Worm (Caenorhabditis elegans) whole organism, L1 larva: ENCODE data around the gene srw-29.
A peak's percentile ranks its signal among the peaks of the same experiment; 100 is the strongest.

Experiments
- C04F5.9 ChIP-seq: sonication (generic microtip); optimal IDR thresholded peaks from 2 replicates; lab custom pipeline; 2016; ENCODE audit warnings: missing genetic modification characterization, missing compliant biosample characterization
- C16A3.4 ChIP-seq: fragments of 150-350 bp; optimal IDR thresholded peaks from 2 replicates; lab custom pipeline; 2014; ENCODE audit warnings: missing biosample characterization, missing genetic modification characterization
- C34B4.2 ChIP-seq: sonication (generic microtip); optimal IDR thresholded peaks from 2 replicates; lab custom pipeline; 2017; ENCODE audit warnings: mild to moderate bottlenecking, missing genetic modification characterization, missing compliant biosample characterization
- alr-1 ChIP-seq: fragments of 200-800 bp; sonication (Bioruptor generic); optimal IDR thresholded peaks from 2 replicates; lab custom pipeline; 2018; ENCODE audit warnings: borderline replicate concordance, mild to moderate bottlenecking, missing genetic modification characterization, missing compliant biosample characterization
- ama-1 ChIP-seq: fragments of 150-350 bp; optimal IDR thresholded peaks from 2 replicates; lab custom pipeline; 2014
- blmp-1 ChIP-seq: fragments of 150-350 bp; optimal IDR thresholded peaks from 2 replicates; lab custom pipeline; 2014; ENCODE audit warnings: missing biosample characterization, missing genetic modification characterization
- ceh-88 ChIP-seq: fragments of 200-800 bp; sonication (Bioruptor generic); IDR thresholded peaks from 2 replicates; pipeline ENCODE4 v1.3.6; 2022; ENCODE audit warnings: missing genetic modification characterization, missing compliant biosample characterization
- ces-1 ChIP-seq: fragments of 150-350 bp; optimal IDR thresholded peaks from 2 replicates; lab custom pipeline; 2014; ENCODE audit warnings: missing biosample characterization, missing genetic modification reagents, missing genetic modification characterization
- dsc-1 ChIP-seq: sonication (generic microtip); optimal IDR thresholded peaks from 2 replicates; lab custom pipeline; 2016; ENCODE audit warnings: mild to moderate bottlenecking, missing genetic modification characterization, missing compliant biosample characterization
- efl-1 ChIP-seq, 4 experiments: fragments of 150-350 bp; optimal IDR thresholded peaks in 3 of 4; peaks in 1 of 4; 1 replicate in 1 of 4; 2 replicates in 3 of 4; lab custom pipeline; 2014; ENCODE audit warnings: missing biosample characterization in 2 of 4, missing genetic modification characterization in 2 of 4, missing genetic modification reagents in 2 of 4
- elt-2 ChIP-seq: sonication (generic microtip); optimal IDR thresholded peaks from 2 replicates; lab custom pipeline; 2016; ENCODE audit warnings: missing genetic modification characterization, mild to moderate bottlenecking, inconsistent platforms, missing compliant biosample characterization, missing genetic modification reagents
- elt-3 ChIP-seq, 6 experiments: fragments of 150-350 bp in 1 of 6; sonication (generic microtip); optimal IDR thresholded peaks; 2 replicates each; lab custom pipeline; 2017 to 2018; ENCODE audit warnings: missing biosample characterization in 6 of 6, missing genetic modification characterization in 6 of 6, inconsistent platforms in 1 of 6
- ets-5 ChIP-seq: fragments of 200-800 bp; sonication (Bioruptor generic); IDR thresholded peaks from 2 replicates; pipeline ENCODE4 v1.3.6; 2022; ENCODE audit warnings: missing genetic modification characterization, missing compliant biosample characterization
- fos-1 ChIP-seq: fragments of 150-350 bp; optimal IDR thresholded peaks from 2 replicates; lab custom pipeline; 2014; ENCODE audit warnings: missing biosample characterization, missing genetic modification characterization
- grh-1 ChIP-seq: fragments of 200-800 bp; sonication (Bioruptor generic); IDR thresholded peaks from 2 replicates; pipeline ENCODE4 v1.3.6; 2022; ENCODE audit warnings: missing genetic modification reagents, missing genetic modification characterization, missing compliant biosample characterization
- hlh-17 ChIP-seq: fragments of 200-800 bp; sonication (Bioruptor generic); optimal IDR thresholded peaks from 2 replicates; lab custom pipeline; 2018; ENCODE audit warnings: missing genetic modification characterization, mild to moderate bottlenecking, missing compliant biosample characterization, moderate library complexity, borderline replicate concordance
- hlh-4 ChIP-seq: sonication (generic microtip); optimal IDR thresholded peaks from 2 replicates; lab custom pipeline; 2016; ENCODE audit warnings: mild to moderate bottlenecking, missing genetic modification characterization, missing compliant biosample characterization
- isw-1 ChIP-seq: fragments of 200-800 bp; sonication (Bioruptor generic); IDR thresholded peaks from 2 replicates; pipeline ENCODE4 v1.3.6; 2022; ENCODE audit warnings: missing genetic modification characterization, missing compliant biosample characterization
- lin-15B ChIP-seq: fragments of 150-350 bp; sonication (generic microtip); optimal IDR thresholded peaks from 3 replicates; lab custom pipeline; 2014; ENCODE audit warnings: missing biosample characterization, missing genetic modification characterization
- lir-3 ChIP-seq: sonication (generic microtip); optimal IDR thresholded peaks from 2 replicates; lab custom pipeline; 2016; ENCODE audit warnings: mild to moderate bottlenecking, missing genetic modification characterization, moderate library complexity, missing compliant biosample characterization; ENCODE audit not compliant: poor library complexity
- lsy-2 ChIP-seq, 2 experiments: fragments of 150-350 bp; optimal IDR thresholded peaks; 2 replicates each; lab custom pipeline; 2014; ENCODE audit warnings: missing biosample characterization in 2 of 2, missing genetic modification characterization in 2 of 2
- mab-9 ChIP-seq: fragments of 200-800 bp; sonication (Bioruptor generic); IDR thresholded peaks from 2 replicates; pipeline ENCODE4 v1.3.6; 2022; ENCODE audit warnings: missing genetic modification reagents, missing genetic modification characterization, missing compliant biosample characterization
- mdl-1 ChIP-seq, 2 experiments: fragments of 150-350 bp; optimal IDR thresholded peaks; 2 replicates each; lab custom pipeline; 2014 to 2017; ENCODE audit warnings: missing biosample characterization in 2 of 2, missing genetic modification characterization in 2 of 2, inconsistent platforms in 1 of 2
- nhr-19 ChIP-seq: fragments of 200-800 bp; sonication (Bioruptor generic); conservative IDR thresholded peaks from 2 replicates; pipeline ENCODE4 v1.3.6; 2022; ENCODE audit warnings: missing genetic modification characterization, missing compliant biosample characterization
- nhr-237 ChIP-seq: fragments of 150-350 bp; optimal IDR thresholded peaks from 2 replicates; lab custom pipeline; 2014; ENCODE audit warnings: missing biosample characterization, missing genetic modification characterization
- nhr-47 ChIP-seq: sonication (generic microtip); optimal IDR thresholded peaks from 2 replicates; lab custom pipeline; 2016; ENCODE audit warnings: mild to moderate bottlenecking, missing genetic modification characterization, moderate library complexity, missing compliant biosample characterization
- nhr-77 ChIP-seq: fragments of 150-350 bp; optimal IDR thresholded peaks from 2 replicates; lab custom pipeline; 2014; ENCODE audit warnings: missing biosample characterization, missing genetic modification characterization
- nhr-84 ChIP-seq: sonication (generic microtip); optimal IDR thresholded peaks from 2 replicates; lab custom pipeline; 2017; ENCODE audit warnings: missing biosample characterization, missing genetic modification characterization
- pag-3 ChIP-seq: sonication (generic microtip); optimal IDR thresholded peaks from 2 replicates; lab custom pipeline; 2017; ENCODE audit warnings: missing genetic modification characterization, mild to moderate bottlenecking, missing compliant biosample characterization, antibody characterized with exemption, borderline replicate concordance; ENCODE audit not compliant: insufficient read depth
- swsn-7 ChIP-seq: sonication (generic microtip); optimal IDR thresholded peaks from 2 replicates; lab custom pipeline; 2016; ENCODE audit warnings: missing genetic modification characterization, missing compliant biosample characterization
- tbx-2 ChIP-seq: sonication (generic microtip); optimal IDR thresholded peaks from 2 replicates; lab custom pipeline; 2016; ENCODE audit warnings: missing genetic modification characterization, missing compliant biosample characterization
- tlp-1 ChIP-seq: fragments of 150-350 bp; optimal IDR thresholded peaks from 2 replicates; lab custom pipeline; 2014; ENCODE audit warnings: missing biosample characterization, missing genetic modification characterization
- unc-130 ChIP-seq: fragments of 150-350 bp; optimal IDR thresholded peaks from 2 replicates; lab custom pipeline; 2017; ENCODE audit warnings: missing biosample characterization, missing genetic modification characterization, inconsistent platforms
- unc-30 ChIP-seq: sonication (generic microtip); optimal IDR thresholded peaks from 2 replicates; lab custom pipeline; 2017; ENCODE audit warnings: missing biosample characterization, missing genetic modification characterization
- unc-98 ChIP-seq: fragments of 200-800 bp; sonication (Bioruptor generic); IDR thresholded peaks from 2 replicates; pipeline ENCODE4 v1.3.6; 2022; ENCODE audit warnings: missing genetic modification characterization, missing compliant biosample characterization
- xbp-1 ChIP-seq: sonication (generic microtip); optimal IDR thresholded peaks from 2 replicates; lab custom pipeline; 2016; ENCODE audit warnings: missing genetic modification characterization, missing compliant biosample characterization
- zag-1 ChIP-seq: fragments of 150-350 bp; optimal IDR thresholded peaks from 2 replicates; lab custom pipeline; 2014; ENCODE audit warnings: missing biosample characterization, missing genetic modification characterization
- ztf-4 ChIP-seq: fragments of 150-350 bp; optimal IDR thresholded peaks from 2 replicates; lab custom pipeline; 2014; ENCODE audit warnings: missing biosample characterization, missing genetic modification characterization

The srw-29 gene

ce11 chrV:16410521-16410920, 13.8 kb downstream of the srw-29 start, which contains the start of gene srh-145:
Gene srh-145 (plus strand): TSS chrV:16410713.
- TF ChIP-seq unc-130 (no peak), unc-30 (tag; lab: Kevin White, UChicago) (no peak), grh-1 (GFP tag; lab: Robert Waterston, UW) (no peak), ces-1 (GFP tag; lab: Kevin White, UChicago) (no peak)
- TF ChIP-seq, all 84 proteins: peak for 0

- no peak for TF ChIP-seq alr-1 (tag; lab: Kevin White, UChicago)
- TF ChIP-seq mdl-1 (tag; optimal IDR thresholded peaks at IDR 0.05; lab: Kevin White, UChicago) = no peak
- no peak for TF ChIP-seq ztf-4 (tag; lab: Kevin White, UChicago)
- no peak for TF ChIP-seq swsn-7
- no peak for TF ChIP-seq ceh-88 (GFP tag; lab: Robert Waterston, UW)
- TF ChIP-seq nhr-84 (tag; lab: Kevin White, UChicago) = no peak
- no peak for TF ChIP-seq blmp-1 (tag; lab: Kevin White, UChicago)
- no peak for TF ChIP-seq dsc-1
- no peak for TF ChIP-seq lin-15B (tag; lab: Kevin White, UChicago)
- TF ChIP-seq xbp-1 = no peak
- TF ChIP-seq fos-1 (tag; lab: Kevin White, UChicago) = no peak
- TF ChIP-seq tlp-1 (tag; lab: Kevin White, UChicago) = no peak
- TF ChIP-seq unc-130 = no peak
- no peak for TF ChIP-seq unc-98 (GFP tag; lab: Robert Waterston, UW)
- no peak for TF ChIP-seq ces-1 (GFP tag; lab: Kevin White, UChicago)
- TF ChIP-seq C04F5.9 (tag; lab: Kevin White, UChicago) = no peak
- TF ChIP-seq C16A3.4 = no peak
Measured at ce11 chrV:16407663-16408062, 16.7 kb downstream of the srw-29 start, which contains the start of gene F26D2.3. Gene F26D2.3 (plus strand): TSS chrV:16407963.

DNA sequence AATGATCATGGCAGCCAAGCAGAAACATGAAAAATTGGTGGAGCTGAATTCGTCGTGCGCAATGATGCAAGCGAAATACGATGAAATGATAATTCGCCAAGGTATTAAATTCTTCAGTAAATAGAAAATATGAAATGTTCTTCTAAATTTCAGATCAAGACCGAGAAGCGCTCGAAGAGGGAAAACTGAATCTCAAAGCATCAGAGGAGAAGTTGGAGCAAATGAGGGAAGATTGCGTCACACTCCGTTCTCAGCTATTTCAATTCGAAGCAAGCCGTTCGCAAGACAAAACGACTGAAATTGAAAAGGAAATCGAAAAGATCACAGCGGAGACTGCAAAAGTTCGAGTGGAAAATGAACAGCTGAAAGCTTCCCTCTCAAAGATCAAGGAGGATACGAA, 18.0 kb downstream of the srw-29 start:
- no peak for TF ChIP-seq elt-2 (tag; lab: Kevin White, UChicago)
- no peak for TF ChIP-seq hlh-17 (GFP tag; lab: Kevin White, UChicago)
- TF ChIP-seq ets-5 (GFP tag; lab: Robert Waterston, UW) = no peak
- TF ChIP-seq tlp-1 (tag; lab: Kevin White, UChicago) = no peak
- no peak for TF ChIP-seq tbx-2 (tag; lab: Kevin White, UChicago)
- TF ChIP-seq hlh-4 (tag; lab: Kevin White, UChicago) = no peak
- no peak for TF ChIP-seq unc-30 (tag; lab: Kevin White, UChicago)
- TF ChIP-seq elt-3 (tag; optimal IDR thresholded peaks at IDR 0.05; lab: Kevin White, UChicago) = no peak
- TF ChIP-seq lir-3 (tag; lab: Kevin White, UChicago) = no peak
- TF ChIP-seq C34B4.2 (tag; lab: Kevin White, UChicago) = no peak

- TF ChIP-seq nhr-19 (GFP tag; lab: Robert Waterston, UW) = no peak
- peak in 1 of 2 experiments; percentile 85 for TF ChIP-seq efl-1 (optimal IDR thresholded peaks at IDR 0.05; lab: Kevin White, UChicago)
- TF ChIP-seq efl-1 (GFP tag; optimal IDR thresholded peaks at IDR 0.05 in 1 of 2; lab: Kevin White, UChicago) = no peak
Measured at ce11 chrV:16405366-16405765, 19.0 kb downstream of the srw-29 start.

- TF ChIP-seq nhr-237 (tag; lab: Kevin White, UChicago) (no peak), tlp-1 (tag; lab: Kevin White, UChicago) (no peak), nhr-47 (tag; lab: Kevin White, UChicago) (no peak), lsy-2 (tag; optimal IDR thresholded peaks at IDR 0.05; lab: Kevin White, UChicago) (no peak), nhr-77 (tag; lab: Kevin White, UChicago) (no peak), alr-1 (tag; lab: Kevin White, UChicago) (no peak), swsn-7 (no peak), unc-30 (tag; lab: Kevin White, UChicago) (no peak), zag-1 (tag; lab: Kevin White, UChicago) (no peak), ama-1 (lab: Kevin White, UChicago) (no peak), isw-1 (GFP tag; lab: Robert Waterston, UW) (no peak), mab-9 (GFP tag; lab: Robert Waterston, UW) (no peak), pag-3 (tag; lab: Kevin White, UChicago) (no peak)
- TF ChIP-seq, all 84 proteins: peak for 0
Measured at ce11 chrV:16403974-16404373, 20.4 kb downstream of the srw-29 start, which contains the start of gene syp-1. Gene syp-1 (plus strand): TSS chrV:16404274.
